Worm (Caenorhabditis elegans): ENCODE measurements around the gene B0393.5.

- no peak for TF ChIP-seq tlf-1 (GFP tag; optimal IDR thresholded peaks at IDR 0.05)
- TF ChIP-seq egl-44 (GFP tag; IDR thresholded peaks at IDR 0.05), result no peak
Measured at ce11 chrIII:4792560-4793136, 27.1 kb downstream of the B0393.5 start, which contains the start of gene mip-1.
